Fruit fly (Drosophila melanogaster) whole organism, pupa: ENCODE measurements around the gene ro.
A peak's percentile ranks its signal among the peaks of the same experiment; 100 is the strongest.

Experiments
- CG10348 ChIP-seq: fragments of 200-800 bp; sonication (Bioruptor generic); IDR thresholded peaks from 2 replicates; pipeline ENCODE4 v1.3.6; 2022; ENCODE audit warnings: missing biosample characterization, missing genetic modification characterization
- CG12605 ChIP-seq: fragments of 200-800 bp; sonication (Bioruptor generic); IDR thresholded peaks from 2 replicates; pipeline ENCODE4 v1.3.6; 2022; ENCODE audit warnings: missing biosample characterization, missing genetic modification characterization
- CG13204 ChIP-seq: fragments of 200-800 bp; sonication (Bioruptor generic); optimal IDR thresholded peaks from 2 replicates; lab custom pipeline; 2018; ENCODE audit warnings: missing biosample characterization, mild to moderate bottlenecking, missing genetic modification characterization, moderate library complexity
- CG14655 ChIP-seq: fragments of 200-800 bp; sonication (Bioruptor generic); optimal IDR thresholded peaks from 3 replicates; lab custom pipeline; 2017; ENCODE audit warnings: mild to moderate bottlenecking, missing biosample characterization, missing genetic modification reagents, missing genetic modification characterization
- CG15710 ChIP-seq: fragments of 200-800 bp; sonication (Bioruptor generic); optimal IDR thresholded peaks from 2 replicates; lab custom pipeline; 2018; ENCODE audit warnings: missing biosample characterization, mild to moderate bottlenecking, missing genetic modification characterization, moderate library complexity
- CG17806 ChIP-seq: fragments of 200-800 bp; sonication (Bioruptor generic); optimal IDR thresholded peaks from 2 replicates; lab custom pipeline; 2018; ENCODE audit warnings: missing biosample characterization, mild to moderate bottlenecking, missing genetic modification characterization, moderate library complexity
- CG32121 ChIP-seq: fragments of 200-800 bp; sonication (Bioruptor generic); IDR thresholded peaks from 2 replicates; pipeline ENCODE4 v1.3.6; 2022; ENCODE audit warnings: missing biosample characterization, missing genetic modification characterization
- CG34367 ChIP-seq: fragments of 200-800 bp; sonication (Bioruptor generic); optimal IDR thresholded peaks from 2 replicates; lab custom pipeline; 2018; ENCODE audit warnings: missing biosample characterization, mild to moderate bottlenecking, missing genetic modification characterization
- CG4496 ChIP-seq: fragments of 200-800 bp; sonication (Bioruptor generic); IDR thresholded peaks from 3 replicates; pipeline ENCODE4 v1.3.6; 2022; ENCODE audit warnings: missing biosample characterization, missing genetic modification characterization
- CG8159 ChIP-seq: fragments of 200-800 bp; sonication (Bioruptor generic); optimal IDR thresholded peaks from 3 replicates; lab custom pipeline; 2018; ENCODE audit warnings: missing biosample characterization, mild to moderate bottlenecking, missing genetic modification characterization, moderate library complexity
- CG8301 ChIP-seq: fragments of 200-800 bp; sonication (Bioruptor generic); optimal IDR thresholded peaks from 2 replicates; lab custom pipeline; 2018; ENCODE audit warnings: missing biosample characterization, mild to moderate bottlenecking, missing genetic modification characterization
- CG9948 ChIP-seq: fragments of 200-800 bp; sonication (Bioruptor generic); optimal IDR thresholded peaks from 2 replicates; lab custom pipeline; 2018; ENCODE audit warnings: missing biosample characterization, mild to moderate bottlenecking, missing genetic modification characterization, moderate library complexity
- D1 ChIP-seq: fragments of 200-800 bp; sonication (Bioruptor generic); optimal IDR thresholded peaks from 2 replicates; lab custom pipeline; 2018; ENCODE audit warnings: missing biosample characterization, mild to moderate bottlenecking, missing genetic modification characterization, moderate library complexity
- EcR ChIP-seq: fragments of 200-800 bp; sonication (Bioruptor generic); optimal IDR thresholded peaks from 3 replicates; lab custom pipeline; 2019; ENCODE audit warnings: missing biosample characterization, missing genetic modification characterization, mild to moderate bottlenecking, moderate library complexity, missing genetic modification reagents
- Ets98B ChIP-seq: fragments of 200-800 bp; sonication (Bioruptor generic); IDR thresholded peaks from 2 replicates; pipeline ENCODE4 v1.3.6; 2022; ENCODE audit warnings: missing biosample characterization, missing genetic modification characterization
- Pif1A ChIP-seq: fragments of 200-800 bp; sonication (Bioruptor generic); optimal IDR thresholded peaks from 3 replicates; lab custom pipeline; 2016; ENCODE audit warnings: missing biosample characterization, missing genetic modification characterization
- Pif1B ChIP-seq: fragments of 200-800 bp; sonication (Bioruptor generic); optimal IDR thresholded peaks from 3 replicates; lab custom pipeline; 2016; ENCODE audit warnings: missing biosample characterization, missing genetic modification characterization
- Snoo ChIP-seq: fragments of 200-800 bp; sonication (Bioruptor generic); optimal IDR thresholded peaks from 3 replicates; lab custom pipeline; 2017; ENCODE audit warnings: missing biosample characterization, mild to moderate bottlenecking, missing genetic modification characterization, inconsistent platforms
- fd96Ca ChIP-seq: fragments of 200-800 bp; sonication (Bioruptor generic); IDR thresholded peaks from 3 replicates; pipeline ENCODE4 v1.3.6; 2022; ENCODE audit warnings: missing biosample characterization, missing genetic modification characterization
- gl ChIP-seq: fragments of 200-800 bp; sonication (Bioruptor generic); optimal IDR thresholded peaks from 2 replicates; lab custom pipeline; 2018; ENCODE audit warnings: missing biosample characterization, mild to moderate bottlenecking, missing genetic modification characterization
- rn ChIP-seq: fragments of 200-800 bp; sonication (Bioruptor generic); IDR thresholded peaks from 2 replicates; pipeline ENCODE4 v1.3.6; 2022; ENCODE audit warnings: missing biosample characterization, missing genetic modification characterization

The ro gene

dm6 chr3R:26862213-26862612 lies 18.8 kb downstream of the ro start:
- TF ChIP-seq CG17806 (tag; lab: Kevin White, UChicago) (no peak), CG14655 (no peak)

- TF ChIP-seq CG8301 (tag; lab: Kevin White, UChicago): peak; percentile 15
- TF ChIP-seq CG12605 (GFP tag; lab: Robert Waterston, UW): peak; percentile 59
- TF ChIP-seq D1 (tag; lab: Kevin White, UChicago): no peak
- TF ChIP-seq gl: no peak
- peak; percentile 88 for TF ChIP-seq CG4496 (GFP tag; lab: Robert Waterston, UW)
- peak; percentile 43 for TF ChIP-seq CG8159 (tag; lab: Kevin White, UChicago)
- peak; percentile 38 for TF ChIP-seq CG13204 (GFP tag; lab: Kevin White, UChicago)
- peak; percentile 75 for TF ChIP-seq CG32121
- no peak for TF ChIP-seq EcR (GFP tag; lab: Kevin White, UChicago)
- TF ChIP-seq CG14655: no peak
- peak; percentile 76 for TF ChIP-seq Ets98B (GFP tag; lab: Robert Waterston, UW)
- TF ChIP-seq CG34367 (tag; lab: Kevin White, UChicago): peak; percentile 34
- TF ChIP-seq Pif1B: no peak
- TF ChIP-seq CG10348 (GFP tag; lab: Robert Waterston, UW): no peak
- peak; percentile 13; the same call in 1 of the 2 replicates for TF ChIP-seq rn (GFP tag; lab: Robert Waterston, UW)
- peak; percentile 45 for TF ChIP-seq CG15710 (tag; lab: Kevin White, UChicago)
- peak; percentile 74; the same call in 1 of the 3 replicates for TF ChIP-seq fd96Ca (GFP tag; lab: Robert Waterston, UW)
- TF ChIP-seq CG9948 (tag; lab: Kevin White, UChicago): peak; percentile 31
- peak; percentile 22 for TF ChIP-seq CG17806 (tag; lab: Kevin White, UChicago)
- TF ChIP-seq Pif1A (GFP tag; lab: Kevin White, UChicago): peak; percentile 51
- peak; percentile 81 for TF ChIP-seq Snoo (tag; lab: Kevin White, UChicago)
Observed at dm6 chr3R:26859228-26859627, 21.7 kb downstream of the ro start.

dm6 chr3R:26853699-26854098 lies 27.3 kb downstream of the ro start:
- TF ChIP-seq Pif1A (GFP tag; lab: Kevin White, UChicago) (peak; percentile 32), CG34367 (tag; lab: Kevin White, UChicago) (no peak), CG14655 (peak; percentile 30), CG13204 (GFP tag; lab: Kevin White, UChicago) (no peak), gl (no peak), CG8159 (tag; lab: Kevin White, UChicago) (peak; percentile 30), CG17806 (tag; lab: Kevin White, UChicago) (peak; percentile 7), Pif1B (no peak), D1 (tag; lab: Kevin White, UChicago) (no peak), rn (GFP tag; lab: Robert Waterston, UW) (no peak), CG15710 (tag; lab: Kevin White, UChicago) (peak; percentile 28), CG4496 (GFP tag; lab: Robert Waterston, UW) (peak; percentile 34; the same call in 1 of the 3 replicates), fd96Ca (GFP tag; lab: Robert Waterston, UW) (peak; percentile 61; the same call in 2 of the 3 replicates), EcR (GFP tag; lab: Kevin White, UChicago) (no peak), CG8301 (tag; lab: Kevin White, UChicago) (no peak), Ets98B (GFP tag; lab: Robert Waterston, UW) (peak; percentile 28; the same call in 1 of the 2 replicates), CG12605 (GFP tag; lab: Robert Waterston, UW) (no peak; the same call in 1 of the 2 replicates), Snoo (tag; lab: Kevin White, UChicago) (no peak), CG32121 (no peak), CG10348 (GFP tag; lab: Robert Waterston, UW) (no peak), CG9948 (tag; lab: Kevin White, UChicago) (no peak)

dm6 chr3R:26846446-26846845 lies 34.5 kb downstream of the ro start:
- TF ChIP-seq CG17806 (tag; lab: Kevin White, UChicago) (peak; percentile 2), CG9948 (tag; lab: Kevin White, UChicago) (peak; percentile 8), Pif1A (GFP tag; lab: Kevin White, UChicago) (peak; percentile 8), CG8159 (tag; lab: Kevin White, UChicago) (peak; percentile 50), gl (no peak), CG34367 (tag; lab: Kevin White, UChicago) (no peak)

dm6 chr3R:26831861-26832260 lies 49.1 kb downstream of the ro start:
- TF ChIP-seq CG4496 (GFP tag; lab: Robert Waterston, UW) (no peak), Pif1A (GFP tag; lab: Kevin White, UChicago) (peak; percentile 72), Ets98B (GFP tag; lab: Robert Waterston, UW) (peak; percentile 32; the same call in 1 of the 2 replicates), EcR (GFP tag; lab: Kevin White, UChicago) (no peak), Pif1B (peak; percentile 67), CG14655 (peak; percentile 85), Snoo (tag; lab: Kevin White, UChicago) (no peak), CG12605 (GFP tag; lab: Robert Waterston, UW) (peak; percentile 37; the same call in 1 of the 2 replicates), CG17806 (tag; lab: Kevin White, UChicago) (peak; percentile 80), rn (GFP tag; lab: Robert Waterston, UW) (no peak), CG32121 (no peak), CG8159 (tag; lab: Kevin White, UChicago) (peak; percentile 71), gl (peak; percentile 38), CG15710 (tag; lab: Kevin White, UChicago) (peak; percentile 71), D1 (tag; lab: Kevin White, UChicago) (no peak), CG8301 (tag; lab: Kevin White, UChicago) (peak; percentile 69), CG9948 (tag; lab: Kevin White, UChicago) (peak; percentile 84), fd96Ca (GFP tag; lab: Robert Waterston, UW) (0 out of 3 replicates have a peak, but pooled peaks have one; percentile 42), CG34367 (tag; lab: Kevin White, UChicago) (peak; percentile 61)
